Fruit fly (Drosophila melanogaster) S2 (cell line): ENCODE measurements around the gene CG9662.

Experiments used
- CG8478 ChIP-seq: fragments of >200 bp; optimal IDR thresholded peaks from 2 replicates; lab custom pipeline; 2018
- CTCF ChIP-seq, 2 experiments: fragments of >200 bp; optimal IDR thresholded peaks; 2 replicates each; lab custom pipeline; 2018

- TF ChIP-seq CG8478 (lab: Kevin White, UChicago) (no peak), CTCF (optimal IDR thresholded peaks at IDR 0.05; lab: Kevin White, UChicago) (no peak)
Observed at dm6 chr2L:3369822-3370221, 6.7 kb downstream of the CG9662 start.
